Worm (Caenorhabditis elegans) whole organism, early embryonic: Measurements from ENCODE around the gene F40F8.11.

Experiments used
- B0310.2 ChIP-seq: sonication (generic microtip); optimal IDR thresholded peaks from 2 replicates; lab custom pipeline; 2016; ENCODE audit warnings: mild to moderate bottlenecking, missing genetic modification characterization, missing compliant biosample characterization
- aly-1 ChIP-seq: sonication (generic microtip); optimal IDR thresholded peaks from 2 replicates; lab custom pipeline; 2016; ENCODE audit warnings: missing genetic modification characterization, missing compliant biosample characterization
- ama-1 ChIP-seq: fragments of 150-350 bp; optimal IDR thresholded peaks from 2 replicates; lab custom pipeline; 2014
- ceh-13 ChIP-seq: fragments of 200-800 bp; sonication (Bioruptor generic); optimal IDR thresholded peaks from 2 replicates; lab custom pipeline; 2018; ENCODE audit warnings: mild to moderate bottlenecking, missing genetic modification characterization, missing compliant biosample characterization
- ceh-36 ChIP-seq: sonication (generic microtip); optimal IDR thresholded peaks from 2 replicates; lab custom pipeline; 2016; ENCODE audit warnings: missing genetic modification characterization, inconsistent platforms, missing compliant biosample characterization
- flt-1 ChIP-seq: fragments of 200-800 bp; sonication (Bioruptor generic); IDR thresholded peaks from 2 replicates; pipeline ENCODE4 v1.3.6; 2022; ENCODE audit warnings: missing genetic modification characterization, missing compliant biosample characterization
- hnd-1 ChIP-seq: sonication (generic microtip); optimal IDR thresholded peaks from 2 replicates; lab custom pipeline; 2016; ENCODE audit warnings: missing genetic modification characterization, missing compliant biosample characterization
- pes-1 ChIP-seq: fragments of 200-800 bp; sonication (Bioruptor generic); IDR thresholded peaks from 2 replicates; pipeline ENCODE4 v1.3.6; 2022; ENCODE audit warnings: missing genetic modification reagents, missing genetic modification characterization, missing compliant biosample characterization
- sea-1 ChIP-seq: fragments of 200-800 bp; sonication (Bioruptor generic); conservative IDR thresholded peaks from 2 replicates; pipeline ENCODE4 v1.3.6; 2022; ENCODE audit warnings: missing genetic modification characterization, missing compliant biosample characterization
- tbx-11 ChIP-seq: fragments of 200-800 bp; sonication (Bioruptor generic); IDR thresholded peaks from 2 replicates; pipeline ENCODE4 v1.3.6; 2022; ENCODE audit warnings: missing genetic modification characterization, missing compliant biosample characterization
- tbx-37 ChIP-seq: fragments of 200-800 bp; sonication (Bioruptor generic); conservative IDR thresholded peaks from 2 replicates; pipeline ENCODE4 v1.3.6; 2022; ENCODE audit warnings: missing genetic modification reagents, missing genetic modification characterization, missing compliant biosample characterization

ce11 chrII:11153800-11154199 lies 21.4 kb upstream of the F40F8.11 start:
- no peak for TF ChIP-seq tbx-11
- TF ChIP-seq ama-1: no peak
- TF ChIP-seq aly-1: no peak
- TF ChIP-seq ceh-13: no peak
- no peak for TF ChIP-seq B0310.2 (tag; lab: Kevin White, UChicago)
- no peak for TF ChIP-seq flt-1 (GFP tag; lab: Robert Waterston, UW)
- no peak for TF ChIP-seq ceh-36 (tag; lab: Kevin White, UChicago)
- TF ChIP-seq tbx-37 (GFP tag; lab: Robert Waterston, UW): no peak
- no peak for TF ChIP-seq pes-1
- TF ChIP-seq hnd-1 (tag; lab: Kevin White, UChicago): no peak
- no peak for TF ChIP-seq sea-1 (GFP tag; lab: Robert Waterston, UW)
